Worm (Caenorhabditis elegans): ENCODE measurements around the gene nlp-78.
A peak's percentile ranks its signal among the peaks of the same experiment; 100 is the strongest.

Gene nlp-78

DNA sequence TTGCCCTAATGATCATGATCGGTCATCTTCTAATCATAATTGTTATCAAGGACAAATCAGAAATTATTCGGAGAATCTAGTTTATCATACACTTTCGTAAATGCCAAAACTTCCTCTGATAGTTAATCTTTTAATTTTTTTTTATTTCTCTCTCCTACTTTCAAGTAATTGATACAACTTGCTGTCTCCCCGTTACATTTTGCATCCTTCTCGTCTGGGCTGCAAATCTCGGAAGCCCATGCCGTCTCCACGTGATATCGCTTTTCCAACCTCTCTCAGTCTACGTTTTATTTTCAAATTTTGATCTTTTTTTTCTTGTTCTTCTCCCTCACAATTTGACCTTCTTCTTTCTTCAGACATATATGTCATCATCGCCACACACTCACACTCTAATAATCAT lies 25.0 kb downstream of the nlp-78 start, which contains the start of gene rhy-1 (continued):
- no peak for TF ChIP-seq aly-2 (tag; optimal IDR thresholded peaks at IDR 0.05)
- no peak for TF ChIP-seq sptf-1 (tag; optimal IDR thresholded peaks at IDR 0.05)
- TF ChIP-seq ceh-8 (GFP tag; optimal IDR thresholded peaks at IDR 0.05): no peak
- TF ChIP-seq F16B12.6 (tag; optimal IDR thresholded peaks at IDR 0.05): no peak
- no peak for TF ChIP-seq irx-1 (tag; optimal IDR thresholded peaks at IDR 0.05)
- TF ChIP-seq hlh-4 (tag; optimal IDR thresholded peaks at IDR 0.05): no peak
- no peak for TF ChIP-seq hlh-17 (GFP tag; optimal IDR thresholded peaks at IDR 0.05; ENCODE audit: borderline replicate concordance)
- TF ChIP-seq Y116A8C.19 (tag; optimal IDR thresholded peaks at IDR 0.05; ENCODE audit: borderline replicate concordance): no peak
- no peak for TF ChIP-seq nhr-19 (GFP tag; conservative IDR thresholded peaks at IDR 0.05)
- peak; percentile 21 for TF ChIP-seq nhr-47 (tag; optimal IDR thresholded peaks at IDR 0.05)
- no peak for TF ChIP-seq lin-35 (GFP tag; optimal IDR thresholded peaks at IDR 0.05)
- TF ChIP-seq ceh-82 (tag; optimal IDR thresholded peaks at IDR 0.05): no peak
- no peak for TF ChIP-seq lin-13 (GFP tag; optimal IDR thresholded peaks at IDR 0.05)
- no peak for TF ChIP-seq efl-3 (GFP tag; optimal IDR thresholded peaks at IDR 0.05)
- no peak for TF ChIP-seq vab-15 (tag; optimal IDR thresholded peaks at IDR 0.05)
- TF ChIP-seq nhr-76 (tag; optimal IDR thresholded peaks at IDR 0.05): no peak
- TF ChIP-seq mef-2 (tag; optimal IDR thresholded peaks at IDR 0.05): no peak
- TF ChIP-seq zag-1 (tag; optimal IDR thresholded peaks at IDR 0.05): no peak
- peak; percentile 27 for TF ChIP-seq lin-14 (GFP tag; optimal IDR thresholded peaks at IDR 0.05)
- no peak for TF ChIP-seq fos-1 (tag; optimal IDR thresholded peaks at IDR 0.05)
- TF ChIP-seq skn-1 (tag; optimal IDR thresholded peaks at IDR 0.05): no peak
- no peak for TF ChIP-seq sox-4 (tag; optimal IDR thresholded peaks at IDR 0.05)
- TF ChIP-seq ceh-63 (GFP tag; optimal IDR thresholded peaks at IDR 0.05): no peak
- TF ChIP-seq ceh-90 (tag; optimal IDR thresholded peaks at IDR 0.05): no peak
- TF ChIP-seq zip-4 (GFP tag; optimal IDR thresholded peaks at IDR 0.05): no peak
- TF ChIP-seq unc-30 (tag; optimal IDR thresholded peaks at IDR 0.05): no peak
- TF ChIP-seq lsy-2 (tag; optimal IDR thresholded peaks at IDR 0.05): no peak
- TF ChIP-seq nhr-20 (tag; optimal IDR thresholded peaks at IDR 0.05): peak; percentile 76
- TF ChIP-seq hpl-2 (GFP tag; optimal IDR thresholded peaks at IDR 0.05): no peak
- no peak for TF ChIP-seq C16A3.4 (tag; optimal IDR thresholded peaks at IDR 0.05)
- TF ChIP-seq efl-1 (optimal IDR thresholded peaks at IDR 0.05): no peak
- no peak for TF ChIP-seq efl-1 (GFP tag; optimal IDR thresholded peaks at IDR 0.05 in 1 of 2)
- TF ChIP-seq aha-1 (tag; optimal IDR thresholded peaks at IDR 0.05): no peak
- no peak for TF ChIP-seq lin-15B (tag; optimal IDR thresholded peaks at IDR 0.05)
- peak; percentile 51 for TF ChIP-seq nhr-71 (tag; optimal IDR thresholded peaks at IDR 0.05)
- no peak for TF ChIP-seq tbx-2 (tag; optimal IDR thresholded peaks at IDR 0.05)
- no peak for TF ChIP-seq swsn-7 (tag; optimal IDR thresholded peaks at IDR 0.05)
- TF ChIP-seq pax-3 (tag; optimal IDR thresholded peaks at IDR 0.05): no peak
- 0 out of 2 replicates have a peak, but pooled peaks have one; percentile 20 for TF ChIP-seq grh-1 (GFP tag; IDR thresholded peaks at IDR 0.05)
- TF ChIP-seq snu-23 (GFP tag; optimal IDR thresholded peaks at IDR 0.05): peak; percentile 25
- TF ChIP-seq ceh-88 (GFP tag; IDR thresholded peaks at IDR 0.05): no peak
- no peak for TF ChIP-seq fkh-10 (GFP tag; optimal IDR thresholded peaks at IDR 0.05)

DNA sequence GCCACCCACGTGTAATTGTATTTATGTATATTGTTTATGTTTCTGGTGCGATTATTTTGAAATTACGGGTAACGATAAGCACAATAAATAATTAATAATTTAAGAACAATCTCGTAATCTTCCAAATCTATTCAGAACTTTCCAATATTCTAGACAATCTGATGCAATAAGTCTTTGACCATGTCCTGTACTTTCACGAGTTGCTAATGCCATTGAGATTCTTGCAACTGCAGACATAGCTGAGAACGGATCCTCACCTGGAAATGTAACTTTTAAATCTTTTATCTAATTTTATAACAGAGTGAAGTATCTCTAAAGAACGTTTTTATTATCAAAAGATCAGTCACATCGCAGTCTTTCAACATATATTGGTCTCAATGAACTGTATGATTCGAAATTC lies 27.4 kb downstream of the nlp-78 start:
- TF ChIP-seq vab-15 (tag; optimal IDR thresholded peaks at IDR 0.05): no peak
- TF ChIP-seq swsn-7 (tag; optimal IDR thresholded peaks at IDR 0.05): no peak
- no peak for TF ChIP-seq pqm-1 (tag; optimal IDR thresholded peaks at IDR 0.05)
- no peak for TF ChIP-seq lin-14 (GFP tag; optimal IDR thresholded peaks at IDR 0.05)
- no peak for TF ChIP-seq unc-98 (GFP tag; IDR thresholded peaks at IDR 0.05)
- no peak for TF ChIP-seq aly-2 (tag; optimal IDR thresholded peaks at IDR 0.05)
- TF ChIP-seq pax-3 (tag; optimal IDR thresholded peaks at IDR 0.05): no peak
- no peak for TF ChIP-seq lsy-2 (tag; optimal IDR thresholded peaks at IDR 0.05)
- no peak for TF ChIP-seq unc-86 (tag; optimal IDR thresholded peaks at IDR 0.05)
- TF ChIP-seq ceh-8 (GFP tag; optimal IDR thresholded peaks at IDR 0.05): no peak
- TF ChIP-seq fkh-4 (tag; optimal IDR thresholded peaks at IDR 0.05; ENCODE audit: borderline replicate concordance): no peak
- no peak for TF ChIP-seq ets-5 (GFP tag; IDR thresholded peaks at IDR 0.05)
- no peak for TF ChIP-seq fkh-8 (tag; optimal IDR thresholded peaks at IDR 0.05)
- TF ChIP-seq lin-35 (GFP tag; optimal IDR thresholded peaks at IDR 0.05): no peak
- TF ChIP-seq nhr-85 (tag): no peak
- no peak for TF ChIP-seq Y116A8C.19 (tag; optimal IDR thresholded peaks at IDR 0.05; ENCODE audit: borderline replicate concordance)
- TF ChIP-seq nhr-90 (tag; optimal IDR thresholded peaks at IDR 0.05; ENCODE audit: poor library complexity): no peak
